Worm (Caenorhabditis elegans): Measurements from ENCODE around the gene symk-1.

Gene symk-1

DNA sequence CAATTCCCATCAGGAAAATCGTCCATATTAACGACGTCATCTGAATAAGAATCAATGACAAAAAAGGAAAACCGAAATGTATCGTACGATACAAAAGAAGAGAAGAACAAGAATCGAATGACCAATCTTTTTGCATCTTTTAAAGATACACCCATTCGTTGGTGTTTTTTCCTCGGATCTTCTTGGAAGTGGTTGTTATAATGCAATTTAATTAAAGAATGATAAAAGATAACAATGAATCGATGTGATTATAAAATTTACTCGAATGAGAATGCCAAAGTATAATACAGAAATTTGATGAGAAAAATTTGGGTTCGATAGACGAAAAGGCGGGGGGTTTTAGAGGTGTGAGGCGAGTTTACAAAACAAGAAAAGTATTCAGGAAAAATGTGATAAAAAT, 58.9 kb downstream of the symk-1 start, which contains the start of gene F41E6.12:
F41E6.12 (minus strand) TSS at position 101 of the 400 bp plus-strand sequence.
- TF ChIP-seq somi-1 (GFP tag; optimal IDR thresholded peaks at IDR 0.05) (no peak), B0019.2 (GFP tag; conservative IDR thresholded peaks at IDR 0.05) (no peak), cebp-2 (GFP tag; IDR thresholded peaks at IDR 0.05) (no peak), T26A5.8 (tag; optimal IDR thresholded peaks at IDR 0.05) (no peak), cebp-1 (GFP tag; IDR thresholded peaks at IDR 0.05) (no peak), cebp-1 (tag; optimal IDR thresholded peaks at IDR 0.05) (no peak), F52B5.7 (tag; optimal IDR thresholded peaks at IDR 0.05) (no peak), lsy-27 (tag; optimal IDR thresholded peaks at IDR 0.05; ENCODE audit: borderline replicate concordance, insufficient read depth) (no peak), snpc-3.4 (tag; optimal IDR thresholded peaks at IDR 0.05) (no peak), lsl-1 (GFP tag; optimal IDR thresholded peaks at IDR 0.05) (no peak), Y53G8AR.9 (GFP tag; conservative IDR thresholded peaks at IDR 0.05) (peak; percentile 41; the same call in 1 of the 2 replicates), ama-1 (optimal IDR thresholded peaks at IDR 0.05) (peak; percentile 69), ama-1 (GFP tag; optimal IDR thresholded peaks at IDR 0.05) (no peak), ekl-4 (GFP tag; IDR thresholded peaks at IDR 0.05) (no peak), K11D2.4 (GFP tag; IDR thresholded peaks at IDR 0.05) (no peak), D2030.7 (GFP tag; IDR thresholded peaks at IDR 0.05) (no peak), ztf-18 (tag; optimal IDR thresholded peaks at IDR 0.05) (no peak), tlf-1 (GFP tag; optimal IDR thresholded peaks at IDR 0.05) (peak; percentile 47), F33H1.4 (GFP tag; IDR thresholded peaks at IDR 0.05) (0 out of 2 replicates have a peak, but pooled peaks have one; percentile 3), snpc-1.1 (tag; optimal IDR thresholded peaks at IDR 0.05; ENCODE audit: insufficient read depth) (no peak), rcor-1 (GFP tag; IDR thresholded peaks at IDR 0.05) (0 out of 2 replicates have a peak, but pooled peaks have one; percentile 15)
